Fruit fly (Drosophila melanogaster): Measurements from ENCODE around the gene CG42512.

DNA sequence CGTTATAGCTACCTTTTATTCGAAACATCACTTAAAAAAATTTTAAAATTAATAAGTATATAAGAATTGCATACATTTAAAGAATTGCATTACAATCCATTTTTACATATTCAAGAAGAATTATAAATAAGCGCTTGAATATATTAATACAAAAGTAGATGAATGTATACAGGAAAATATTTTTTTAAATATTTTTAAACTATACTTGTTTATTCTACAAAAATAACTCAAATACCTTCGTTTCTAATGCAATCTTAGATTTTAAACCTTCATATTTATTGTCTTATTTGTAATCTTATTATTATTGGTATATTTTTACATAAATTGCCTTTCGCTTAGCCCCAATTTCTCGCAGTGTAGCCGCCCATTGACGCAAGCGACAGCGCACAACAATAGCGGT, 26.0 kb downstream of the CG42512 start:
- TF ChIP-seq kay (GFP tag; ENCODE audit: borderline replicate concordance) (no peak), CG11617 (GFP tag; optimal IDR thresholded peaks at IDR 0.05) (peak; percentile 9), Hr96 (GFP tag; optimal IDR thresholded peaks at IDR 0.05) (no peak), pad (GFP tag; optimal IDR thresholded peaks at IDR 0.05) (no peak), CG33017 (tag; optimal IDR thresholded peaks at IDR 0.05) (no peak), CG7045 (GFP tag; optimal IDR thresholded peaks at IDR 0.05) (no peak), CG7101 (tag; optimal IDR thresholded peaks at IDR 0.05) (peak; percentile 55), Mnt (GFP tag; optimal IDR thresholded peaks at IDR 0.05) (no peak), CG5204 (GFP tag; optimal IDR thresholded peaks at IDR 0.05) (no peak), tj (GFP tag; optimal IDR thresholded peaks at IDR 0.05) (no peak), Crg-1 (GFP tag; optimal IDR thresholded peaks at IDR 0.05) (no peak), toe (GFP tag; optimal IDR thresholded peaks at IDR 0.05) (no peak), CG14711 (tag; optimal IDR thresholded peaks at IDR 0.05) (peak; percentile 7), CG1620 (GFP tag; optimal IDR thresholded peaks at IDR 0.05) (no peak)

All from whole organism, adult.